Fruit fly (Drosophila melanogaster) whole organism, embryonic: ENCODE measurements around the gene tHMG1.

Source experiments
- Atf6 ChIP-seq: fragments of 200-800 bp; sonication (Bioruptor generic); IDR thresholded peaks from 2 replicates; pipeline ENCODE4 v1.3.6; 2022; ENCODE audit warnings: missing biosample characterization, missing genetic modification characterization
- CG10321 ChIP-seq: fragments of 200-800 bp; sonication (Bioruptor generic); IDR thresholded peaks from 2 replicates; pipeline ENCODE4 v1.3.6; 2022; ENCODE audit warnings: missing biosample characterization, missing genetic modification characterization
- CG10979 ChIP-seq: fragments of 200-800 bp; sonication (Bioruptor generic); optimal IDR thresholded peaks from 2 replicates; lab custom pipeline; 2018; ENCODE audit warnings: missing biosample characterization, mild to moderate bottlenecking, missing genetic modification characterization, moderate library complexity
- CG12942 ChIP-seq: fragments of 200-800 bp; sonication (Bioruptor generic); optimal IDR thresholded peaks from 3 replicates; lab custom pipeline; 2016; ENCODE audit warnings: missing biosample characterization, missing genetic modification characterization
- CG13296 ChIP-seq: fragments of 200-800 bp; sonication (Bioruptor generic); optimal IDR thresholded peaks from 3 replicates; lab custom pipeline; 2018; ENCODE audit warnings: missing biosample characterization, mild to moderate bottlenecking, missing genetic modification characterization
- CG13424 ChIP-seq: fragments of 200-800 bp; sonication (Bioruptor generic); optimal IDR thresholded peaks from 2 replicates; lab custom pipeline; 2019; ENCODE audit warnings: missing biosample characterization, mild to moderate bottlenecking, missing genetic modification characterization, moderate library complexity
- CG13624 ChIP-seq: fragments of 200-800 bp; sonication (Bioruptor generic); optimal IDR thresholded peaks from 2 replicates; lab custom pipeline; 2016; ENCODE audit warnings: missing biosample characterization, missing genetic modification characterization
- CG15514 ChIP-seq: fragments of 200-800 bp; sonication (Bioruptor generic); optimal IDR thresholded peaks from 3 replicates; lab custom pipeline; 2017; ENCODE audit warnings: missing biosample characterization, missing genetic modification characterization, mild to moderate bottlenecking, moderate library complexity, missing genetic modification reagents
- CG17328 ChIP-seq: fragments of 200-800 bp; sonication (Bioruptor generic); IDR thresholded peaks from 2 replicates; pipeline ENCODE4 v1.3.6; 2022; ENCODE audit warnings: missing biosample characterization, missing genetic modification characterization
- CG17361 ChIP-seq: fragments of 200-800 bp; sonication (Bioruptor generic); IDR thresholded peaks from 3 replicates; pipeline ENCODE4 v1.3.6; 2022; ENCODE audit warnings: missing biosample characterization, missing genetic modification characterization
- CG3281 ChIP-seq: fragments of 200-800 bp; sonication (Bioruptor generic); optimal IDR thresholded peaks from 3 replicates; lab custom pipeline; 2017; ENCODE audit warnings: missing biosample characterization, mild to moderate bottlenecking, missing genetic modification characterization
- CG5953 ChIP-seq: fragments of 200-800 bp; sonication (Bioruptor generic); IDR thresholded peaks from 2 replicates; pipeline ENCODE4 v1.3.6; 2022; ENCODE audit warnings: missing biosample characterization, missing genetic modification characterization
- CG6791 ChIP-seq: fragments of 200-800 bp; sonication (Bioruptor generic); IDR thresholded peaks from 3 replicates; pipeline ENCODE4 v1.3.6; 2022; ENCODE audit warnings: missing biosample characterization, missing genetic modification characterization; ENCODE audit not compliant: partially characterized antibody
- CG6854 ChIP-seq: fragments of 200-800 bp; sonication (Bioruptor generic); optimal IDR thresholded peaks from 3 replicates; lab custom pipeline; 2017; ENCODE audit warnings: missing biosample characterization, mild to moderate bottlenecking, missing genetic modification characterization
- CG7987 ChIP-seq: fragments of 200-800 bp; sonication (Bioruptor generic); optimal IDR thresholded peaks from 2 replicates; lab custom pipeline; 2018; ENCODE audit warnings: missing biosample characterization, mild to moderate bottlenecking, missing genetic modification characterization, moderate library complexity
- CoRest ChIP-seq: fragments of 200-800 bp; sonication (Bioruptor generic); optimal IDR thresholded peaks from 3 replicates; lab custom pipeline; 2018; ENCODE audit warnings: missing biosample characterization, mild to moderate bottlenecking, missing genetic modification characterization, moderate library complexity
- Dad ChIP-seq: fragments of 200-800 bp; sonication (Bioruptor generic); optimal IDR thresholded peaks from 3 replicates; lab custom pipeline; 2016; ENCODE audit warnings: missing biosample characterization, missing genetic modification characterization
- Dip3 ChIP-seq: fragments of 200-800 bp; sonication (Bioruptor generic); optimal IDR thresholded peaks from 3 replicates; lab custom pipeline; 2016; ENCODE audit warnings: missing biosample characterization, missing genetic modification characterization
- Ets97D ChIP-seq: fragments of 200-800 bp; sonication (Bioruptor generic); optimal IDR thresholded peaks from 3 replicates; lab custom pipeline; 2016; ENCODE audit warnings: missing biosample characterization, missing genetic modification characterization
- HHEX ChIP-seq: fragments of 200-800 bp; sonication (Bioruptor generic); optimal IDR thresholded peaks from 3 replicates; lab custom pipeline; 2017; ENCODE audit warnings: missing biosample characterization, mild to moderate bottlenecking, missing genetic modification characterization, missing genetic modification reagents
- HmgZ ChIP-seq: fragments of 200-800 bp; sonication (Bioruptor generic); optimal IDR thresholded peaks from 2 replicates; lab custom pipeline; 2018; ENCODE audit warnings: missing biosample characterization, mild to moderate bottlenecking, missing genetic modification characterization
- Lim3 ChIP-seq: fragments of 200-800 bp; sonication (Bioruptor generic); IDR thresholded peaks from 2 replicates; pipeline ENCODE4 v1.3.6; 2022; ENCODE audit warnings: missing biosample characterization, missing genetic modification characterization
- Max ChIP-seq: fragments of 200-800 bp; sonication (Bioruptor generic); optimal IDR thresholded peaks from 2 replicates; lab custom pipeline; 2016; ENCODE audit warnings: missing biosample characterization, mild to moderate bottlenecking, missing genetic modification characterization
- Meics ChIP-seq: fragments of 200-800 bp; sonication (Bioruptor generic); optimal IDR thresholded peaks from 2 replicates; lab custom pipeline; 2017; ENCODE audit warnings: missing biosample characterization, mild to moderate bottlenecking, missing genetic modification characterization
- Mes4 ChIP-seq: fragments of 200-800 bp; sonication (Bioruptor generic); optimal IDR thresholded peaks from 2 replicates; lab custom pipeline; 2016; ENCODE audit warnings: missing biosample characterization, missing genetic modification characterization
- Mrtf ChIP-seq: fragments of 200-800 bp; sonication (Bioruptor generic); IDR thresholded peaks from 3 replicates; pipeline ENCODE4 v1.3.6; 2022; ENCODE audit warnings: missing biosample characterization, missing genetic modification characterization
- Neu2 ChIP-seq: fragments of 200-800 bp; sonication (Bioruptor generic); optimal IDR thresholded peaks from 3 replicates; lab custom pipeline; 2016; ENCODE audit warnings: missing biosample characterization, missing genetic modification characterization, borderline replicate concordance
- Oli ChIP-seq: fragments of 200-800 bp; sonication (Bioruptor generic); optimal IDR thresholded peaks from 2 replicates; lab custom pipeline; 2018; ENCODE audit warnings: missing biosample characterization, mild to moderate bottlenecking, missing genetic modification characterization, moderate library complexity
- Scr ChIP-seq: fragments of 200-800 bp; sonication (Bioruptor generic); IDR thresholded peaks from 2 replicates; pipeline ENCODE4 v1.3.6; 2022; ENCODE audit warnings: missing biosample characterization, missing genetic modification characterization; ENCODE audit not compliant: partially characterized antibody
- ab ChIP-seq: fragments of 200-800 bp; sonication (Bioruptor generic); optimal IDR thresholded peaks from 2 replicates; lab custom pipeline; 2016; ENCODE audit warnings: missing biosample characterization, missing genetic modification characterization
- ase ChIP-seq: fragments of 200-800 bp; sonication (Bioruptor generic); IDR thresholded peaks from 3 replicates; pipeline ENCODE4 v1.3.6; 2022; ENCODE audit warnings: missing biosample characterization, missing genetic modification characterization
- br ChIP-seq: fragments of >200 bp; optimal IDR thresholded peaks from 2 replicates; lab custom pipeline; 2017
- bsh ChIP-seq, 2 experiments: fragments of 200-800 bp; sonication (Bioruptor generic); optimal IDR thresholded peaks; 2 replicates each; lab custom pipeline; 2017 to 2018; ENCODE audit warnings: mild to moderate bottlenecking in 2 of 2, missing biosample characterization in 2 of 2, missing genetic modification characterization in 2 of 2, moderate library complexity in 1 of 2
- dan ChIP-seq: fragments of 200-800 bp; sonication (Bioruptor generic); IDR thresholded peaks from 2 replicates; pipeline ENCODE4 v1.3.6; 2022; ENCODE audit warnings: missing biosample characterization, missing genetic modification characterization
- dmrt99B ChIP-seq: fragments of 200-800 bp; sonication (Bioruptor generic); optimal IDR thresholded peaks from 2 replicates; lab custom pipeline; 2018; ENCODE audit warnings: missing biosample characterization, mild to moderate bottlenecking, missing genetic modification characterization, moderate library complexity
- exex ChIP-seq: fragments of 200-800 bp; sonication (Bioruptor generic); optimal IDR thresholded peaks from 4 replicates; lab custom pipeline; 2018; ENCODE audit warnings: missing biosample characterization, mild to moderate bottlenecking, missing genetic modification characterization, moderate library complexity
- gsb ChIP-seq: fragments of 200-800 bp; sonication (Bioruptor generic); IDR thresholded peaks from 2 replicates; pipeline ENCODE4 v1.3.6; 2022; ENCODE audit warnings: missing biosample characterization, missing genetic modification characterization
- hkb ChIP-seq, 2 experiments: fragments of 200-800 bp in 1 of 2; fragments of >200 bp in 1 of 2; sonication (Bioruptor generic) in 1 of 2; IDR thresholded peaks in 1 of 2; optimal IDR thresholded peaks in 1 of 2; 2 replicates each; pipeline versions ENCODE4 v1.3.6 to Lab custom; 2017 to 2022; ENCODE audit warnings: missing biosample characterization in 1 of 2, missing genetic modification characterization in 1 of 2
- insv ChIP-seq, 2 experiments: fragments of 200-800 bp; sonication (Bioruptor generic); optimal IDR thresholded peaks; 3 replicates each; lab custom pipeline; 2016 to 2018; ENCODE audit warnings: missing biosample characterization in 2 of 2, missing genetic modification characterization in 2 of 2
- jumu ChIP-seq: fragments of 200-800 bp; sonication (Bioruptor generic); optimal IDR thresholded peaks from 3 replicates; lab custom pipeline; 2016; ENCODE audit warnings: missing biosample characterization, missing genetic modification characterization
- kay ChIP-seq: fragments of 200-800 bp; sonication (Bioruptor generic); optimal IDR thresholded peaks from 2 replicates; lab custom pipeline; 2016; ENCODE audit warnings: missing biosample characterization, missing genetic modification characterization
- lmd ChIP-seq: fragments of 200-800 bp; sonication (Bioruptor generic); IDR thresholded peaks from 2 replicates; pipeline ENCODE4 v1.3.6; 2022; ENCODE audit warnings: missing biosample characterization, missing genetic modification characterization
- onecut ChIP-seq: fragments of 200-800 bp; sonication (Bioruptor generic); IDR thresholded peaks from 2 replicates; pipeline ENCODE4 v1.3.6; 2022; ENCODE audit warnings: missing biosample characterization, missing genetic modification characterization
- pita ChIP-seq: fragments of 200-800 bp; sonication (Bioruptor generic); optimal IDR thresholded peaks from 2 replicates; lab custom pipeline; 2017; ENCODE audit warnings: missing biosample characterization, mild to moderate bottlenecking, missing genetic modification characterization
- repo ChIP-seq: fragments of 200-800 bp; sonication (Bioruptor generic); optimal IDR thresholded peaks from 2 replicates; lab custom pipeline; 2016; ENCODE audit warnings: missing biosample characterization, missing genetic modification characterization
- seq ChIP-seq: fragments of 200-800 bp; sonication (Bioruptor generic); IDR thresholded peaks from 2 replicates; pipeline ENCODE4 v1.3.6; 2022; ENCODE audit warnings: missing biosample characterization, missing genetic modification characterization
- sim ChIP-seq: fragments of 200-800 bp; sonication (Bioruptor generic); IDR thresholded peaks from 2 replicates; pipeline ENCODE4 v1.3.6; 2022; ENCODE audit warnings: missing biosample characterization, missing genetic modification characterization
- sqz ChIP-seq: fragments of 200-800 bp; sonication (Bioruptor generic); optimal IDR thresholded peaks from 3 replicates; lab custom pipeline; 2018; ENCODE audit warnings: missing biosample characterization, mild to moderate bottlenecking, missing genetic modification characterization
- tgo ChIP-seq: fragments of 200-800 bp; sonication (Bioruptor generic); IDR thresholded peaks from 3 replicates; pipeline ENCODE4 v1.3.6; 2022; ENCODE audit warnings: missing biosample characterization, missing genetic modification characterization
- tna ChIP-seq: fragments of 200-800 bp; sonication (Bioruptor generic); IDR thresholded peaks from 2 replicates; pipeline ENCODE4 v1.3.6; 2022; ENCODE audit warnings: missing biosample characterization, missing genetic modification characterization; ENCODE audit not compliant: partially characterized antibody

The tHMG1 gene

DNA sequence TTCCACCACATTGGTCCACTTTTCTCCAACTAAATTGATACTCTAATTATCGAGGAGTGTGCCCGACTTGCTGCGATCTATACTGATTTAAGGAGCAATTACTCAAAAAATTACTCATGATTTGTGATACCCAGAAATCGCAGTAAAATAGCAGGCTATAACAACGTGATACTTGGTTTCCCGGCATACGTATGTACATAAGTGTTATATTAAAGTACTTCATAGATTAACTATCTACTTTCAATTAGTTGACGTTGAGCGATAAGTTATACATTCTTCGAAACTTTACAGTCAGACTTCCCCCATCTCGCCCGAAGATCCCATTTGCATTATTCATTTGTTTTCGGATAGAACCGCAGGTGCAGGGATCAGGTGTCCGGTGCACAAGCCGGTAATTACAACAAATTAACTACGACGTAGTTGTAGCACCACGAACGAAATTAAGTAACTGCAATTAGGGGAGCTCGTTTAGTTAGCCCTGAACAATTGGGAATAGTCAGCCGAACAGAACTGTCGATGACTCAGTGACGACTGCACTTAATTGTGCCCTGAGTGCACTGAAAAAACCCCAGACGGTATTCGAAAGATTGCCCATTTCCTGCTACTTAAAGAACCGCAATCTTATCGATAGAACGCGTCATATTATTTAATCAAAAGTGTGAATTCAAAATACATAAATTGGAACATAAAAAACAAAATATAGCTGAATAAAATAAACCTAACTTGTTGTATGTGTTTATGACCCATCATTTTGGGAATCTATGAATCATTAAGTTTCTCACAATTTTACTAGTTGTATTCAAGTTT, 34.1 kb downstream of the tHMG1 start:
- TF ChIP-seq bsh (GFP tag; optimal IDR thresholded peaks at IDR 0.05; lab: Kevin White, UChicago), result peak in 1 of 2 experiments; percentile 25
- no peak for TF ChIP-seq ab (GFP tag; lab: Kevin White, UChicago)
- TF ChIP-seq CG13424 (tag; lab: Kevin White, UChicago), result no peak
- no peak for TF ChIP-seq br (lab: Kevin White, UChicago)
- no peak for TF ChIP-seq insv (GFP tag; optimal IDR thresholded peaks at IDR 0.05; lab: Kevin White, UChicago)
- no peak for TF ChIP-seq CG10979
- TF ChIP-seq ase (GFP tag; lab: Robert Waterston, UW), result no peak
- TF ChIP-seq sim, result no peak
- no peak for TF ChIP-seq Max (GFP tag; lab: Kevin White, UChicago)
- no peak for TF ChIP-seq Mes4 (GFP tag; lab: Kevin White, UChicago)
- TF ChIP-seq Ets97D, result no peak
- no peak for TF ChIP-seq tgo
- no peak for TF ChIP-seq CG6791 (GFP tag; lab: Robert Waterston, UW)
- no peak for TF ChIP-seq Scr (GFP tag; lab: Robert Waterston, UW)
- no peak for TF ChIP-seq pita
- no peak for TF ChIP-seq Oli (tag; lab: Kevin White, UChicago)
- TF ChIP-seq Lim3, result no peak
- no peak for TF ChIP-seq CG13624 (GFP tag; lab: Kevin White, UChicago)
- no peak for TF ChIP-seq Dad (GFP tag; lab: Kevin White, UChicago)
- no peak for TF ChIP-seq CG10321 (GFP tag; lab: Robert Waterston, UW)
- no peak for TF ChIP-seq CG12942 (GFP tag; lab: Kevin White, UChicago)
- no peak for TF ChIP-seq jumu
- no peak for TF ChIP-seq dan
- no peak for TF ChIP-seq tna (GFP tag; lab: Robert Waterston, UW)
- TF ChIP-seq onecut (GFP tag; lab: Robert Waterston, UW), result no peak
- TF ChIP-seq CG5953 (GFP tag; lab: Robert Waterston, UW), result no peak
- peak; percentile 60; the same call in 1 of the 3 replicates for TF ChIP-seq CG17361 (GFP tag; lab: Robert Waterston, UW)
- TF ChIP-seq gsb (GFP tag; lab: Robert Waterston, UW), result no peak
- peak; percentile 45 for TF ChIP-seq CG7987 (GFP tag; lab: Kevin White, UChicago)
- TF ChIP-seq kay (GFP tag; lab: Kevin White, UChicago), result no peak
- TF ChIP-seq hkb (optimal IDR thresholded peaks at IDR 0.05; lab: Kevin White, UChicago), result no peak
- no peak for TF ChIP-seq hkb (GFP tag; IDR thresholded peaks at IDR 0.05; lab: Robert Waterston, UW)
- TF ChIP-seq HHEX, result no peak
- no peak for TF ChIP-seq CG3281 (GFP tag; lab: Kevin White, UChicago)
- TF ChIP-seq exex (tag; lab: Kevin White, UChicago), result peak; percentile 92
- TF ChIP-seq dmrt99B (tag; lab: Kevin White, UChicago), result peak; percentile 21
- TF ChIP-seq CG6854 (GFP tag; lab: Kevin White, UChicago), result peak; percentile 11
- TF ChIP-seq Atf6 (GFP tag; lab: Robert Waterston, UW), result no peak
- TF ChIP-seq Neu2 (GFP tag; lab: Kevin White, UChicago), result no peak
- peak; percentile 5; the same call in 1 of the 2 replicates for TF ChIP-seq CG17328 (GFP tag; lab: Robert Waterston, UW)
- peak; percentile 0 for TF ChIP-seq Meics (GFP tag; lab: Kevin White, UChicago)
- peak; percentile 27 for TF ChIP-seq CoRest (tag; lab: Kevin White, UChicago)
- TF ChIP-seq Dip3 (GFP tag; lab: Kevin White, UChicago), result no peak
- no peak for TF ChIP-seq seq (GFP tag; lab: Robert Waterston, UW)
- no peak for TF ChIP-seq repo (GFP tag; lab: Kevin White, UChicago)
- TF ChIP-seq CG15514 (GFP tag; lab: Kevin White, UChicago), result no peak
- TF ChIP-seq lmd, result no peak
- no peak for TF ChIP-seq CG13296 (GFP tag; lab: Kevin White, UChicago)
- no peak for TF ChIP-seq HmgZ (tag; lab: Kevin White, UChicago)
- TF ChIP-seq Mrtf (GFP tag; lab: Robert Waterston, UW), result no peak
- TF ChIP-seq sqz (GFP tag; lab: Kevin White, UChicago), result no peak
